Worm (Caenorhabditis elegans): Measurements from ENCODE around the gene lit-1.
A peak's percentile ranks its signal among the peaks of the same experiment; 100 is the strongest.

- TF ChIP-seq aptf-2 (GFP tag; conservative IDR thresholded peaks at IDR 0.05), result no peak
- TF ChIP-seq nhr-90 (tag; optimal IDR thresholded peaks at IDR 0.05), result no peak
- no peak for TF ChIP-seq Y53F4B.3 (GFP tag; IDR thresholded peaks at IDR 0.05)
- no peak for TF ChIP-seq pha-4 (tag; optimal IDR thresholded peaks at IDR 0.05)
- TF ChIP-seq nfyb-1 (GFP tag; IDR thresholded peaks at IDR 0.05), result peak; percentile 24; the same call in 1 of the 2 replicates
- TF ChIP-seq dpl-1 (GFP tag; optimal IDR thresholded peaks at IDR 0.05), result no peak
- no peak for TF ChIP-seq lsy-27 (tag; optimal IDR thresholded peaks at IDR 0.05; ENCODE audit: borderline replicate concordance, insufficient read depth)
- no peak for TF ChIP-seq bed-2 (GFP tag; IDR thresholded peaks at IDR 0.05)
- TF ChIP-seq ceh-91 (GFP tag; IDR thresholded peaks at IDR 0.05), result no peak
Measured at ce11 chrIII:13763260-13764112, 61.7 kb downstream of the lit-1 start.
